Worm (Caenorhabditis elegans): ENCODE data around the gene taf-6.2.

DNA sequence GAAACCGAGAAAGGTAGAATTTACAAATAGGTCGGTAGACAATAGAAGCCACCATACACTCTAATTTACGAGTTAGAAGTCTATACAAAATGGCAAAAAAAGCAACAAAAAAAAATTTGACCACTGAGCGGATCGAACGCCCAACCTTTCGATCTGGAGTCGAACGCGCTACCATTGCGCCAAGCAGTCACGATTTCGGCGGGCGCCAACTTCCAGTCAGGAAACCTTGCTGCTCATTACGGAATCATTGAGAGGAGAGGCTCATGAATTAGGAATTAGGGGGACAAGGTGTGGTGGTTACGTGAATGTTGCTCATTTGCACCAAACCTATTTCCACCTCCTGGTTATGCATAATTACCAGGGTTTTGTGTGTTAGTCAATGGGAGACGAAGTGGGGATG, 12.8 kb downstream of the taf-6.2 start:
- no peak for TF ChIP-seq nhr-237 (tag; optimal IDR thresholded peaks at IDR 0.05)
- no peak for TF ChIP-seq lin-39 (tag; optimal IDR thresholded peaks at IDR 0.05)
- no peak for TF ChIP-seq nhr-12 (tag; optimal IDR thresholded peaks at IDR 0.05)
- TF ChIP-seq ztf-11 (tag; optimal IDR thresholded peaks at IDR 0.05) = no peak
- TF ChIP-seq nhr-25 (tag; optimal IDR thresholded peaks at IDR 0.05) = no peak
- TF ChIP-seq zag-1 (tag; optimal IDR thresholded peaks at IDR 0.05) = no peak
- TF ChIP-seq elt-1 (tag; optimal IDR thresholded peaks at IDR 0.05) = no peak

Data from whole organism, L2 larva.